Worm (Caenorhabditis elegans) whole organism, L3 larva: ENCODE results near the gene C27D8.2.

Experiments used
- R02D3.7 ChIP-seq: fragments of 150-350 bp; optimal IDR thresholded peaks from 2 replicates; lab custom pipeline; 2014; ENCODE audit warnings: missing biosample characterization, missing genetic modification characterization
- eor-1 ChIP-seq, 2 experiments: fragments of 150-350 bp; optimal IDR thresholded peaks; 2 replicates each; lab custom pipeline; 2014 to 2018; ENCODE audit warnings: missing biosample characterization in 2 of 2, missing genetic modification characterization in 2 of 2
- jun-1 ChIP-seq: fragments of 150-350 bp; optimal IDR thresholded peaks from 2 replicates; lab custom pipeline; 2014; ENCODE audit warnings: missing biosample characterization, missing genetic modification reagents, missing genetic modification characterization
- nhr-11 ChIP-seq: fragments of 150-350 bp; optimal IDR thresholded peaks from 2 replicates; lab custom pipeline; 2014; ENCODE audit warnings: missing biosample characterization, missing genetic modification characterization
- pha-4 ChIP-seq: fragments of 150-350 bp; optimal IDR thresholded peaks from 2 replicates; lab custom pipeline; 2014; ENCODE audit warnings: missing biosample characterization, missing genetic modification reagents, missing genetic modification characterization
- tbx-2 ChIP-seq: sonication (generic microtip); optimal IDR thresholded peaks from 2 replicates; lab custom pipeline; 2016; ENCODE audit warnings: mild to moderate bottlenecking, missing genetic modification characterization, missing compliant biosample characterization
- ztf-11 ChIP-seq: fragments of 150-350 bp; optimal IDR thresholded peaks from 2 replicates; lab custom pipeline; 2014; ENCODE audit warnings: missing biosample characterization, missing genetic modification characterization

DNA sequence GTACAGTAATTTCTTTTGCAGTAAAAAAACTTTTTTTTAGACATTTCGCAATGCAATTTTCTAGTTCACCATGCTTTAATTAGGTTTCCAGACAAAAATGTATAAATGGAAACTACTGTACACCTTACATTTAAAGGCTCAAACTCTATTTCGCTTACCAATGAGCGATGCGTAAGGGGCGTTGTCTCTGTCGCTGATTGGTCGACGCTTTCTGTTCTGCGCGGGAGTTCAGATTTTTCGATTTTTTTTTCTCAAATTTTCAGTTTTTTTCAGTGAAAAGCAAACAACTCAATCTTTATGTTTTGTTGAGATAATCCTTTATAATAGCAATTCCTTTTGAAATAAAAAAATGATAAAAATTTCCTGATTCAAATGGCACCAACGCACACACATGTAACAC is 43.2 kb downstream of the C27D8.2 start:
- no peak for TF ChIP-seq jun-1 (tag; lab: Kevin White, UChicago)
- TF ChIP-seq eor-1 (tag; optimal IDR thresholded peaks at IDR 0.05; lab: Kevin White, UChicago) = no peak
- TF ChIP-seq ztf-11 = no peak
- TF ChIP-seq R02D3.7 (tag; lab: Kevin White, UChicago) = no peak
- no peak for TF ChIP-seq tbx-2 (tag; lab: Kevin White, UChicago)
- TF ChIP-seq pha-4 (tag; lab: Kevin White, UChicago) = no peak
- no peak for TF ChIP-seq nhr-11 (tag; lab: Kevin White, UChicago)
